Fruit fly (Drosophila melanogaster) ovary, adult (tissue): ENCODE data around the gene Liprin-alpha.
A peak's percentile ranks its signal among the peaks of the same experiment; 100 is the strongest.

Experiments used
- CG17801 ChIP-seq: fragments of 200-800 bp; optimal IDR thresholded peaks from 2 replicates; lab custom pipeline; 2019; ENCODE audit warnings: missing biosample characterization, mild to moderate bottlenecking, missing genetic modification characterization, moderate library complexity; ENCODE audit not compliant: partially characterized antibody

Liprin-alpha gene

dm6 chr2L:6708997-6709662 is 14.6 kb upstream of the Liprin-alpha start, which contains the start of gene Tsp:
TSS of gene Tsp (minus strand) at chr2L:6709086.
- TF ChIP-seq CG17801 (GFP tag; lab: Kevin White, UChicago), result no peak

dm6 chr2L:6716182-6716770 is 7.4 kb upstream of the Liprin-alpha start, which contains the start of gene AkhR:
TSS of gene AkhR (minus strand) at chr2L:6716186.
- TF ChIP-seq CG17801 (GFP tag; lab: Kevin White, UChicago), result no peak

- TF ChIP-seq CG17801 (GFP tag; lab: Kevin White, UChicago), result no peak
Observed at dm6 chr2L:6716921-6717320, 6.8 kb upstream of the Liprin-alpha start.

dm6 chr2L:6717460-6717859 is 6.2 kb upstream of the Liprin-alpha start, which contains the start of gene Aatf:
TSS of gene Aatf (plus strand) at chr2L:6717625.
- TF ChIP-seq CG17801 (GFP tag; lab: Kevin White, UChicago), result peak; percentile 44

- TF ChIP-seq CG17801 (GFP tag; lab: Kevin White, UChicago), result no peak
Observed at dm6 chr2L:6721710-6722109, 2.0 kb upstream of the Liprin-alpha start.

dm6 chr2L:6722822-6723749 is 617 bp upstream of the Liprin-alpha start, which contains the start of gene homer:
TSS of gene homer (minus strand) at chr2L:6723359.
- no peak for TF ChIP-seq CG17801 (GFP tag; lab: Kevin White, UChicago)

dm6 chr2L:6732566-6732965 is 8.9 kb downstream of the Liprin-alpha start, which contains the start of gene TTLL3B:
TSS of gene TTLL3B (plus strand) at chr2L:6732866.
- no peak for TF ChIP-seq CG17801 (GFP tag; lab: Kevin White, UChicago)

dm6 chr2L:6740088-6740487 is 16.4 kb downstream of the Liprin-alpha start, which contains the start of gene TTLL3A:
TSS of gene TTLL3A (minus strand) at chr2L:6740188.
- TF ChIP-seq CG17801 (GFP tag; lab: Kevin White, UChicago), result no peak

- TF ChIP-seq CG17801 (GFP tag; lab: Kevin White, UChicago), result no peak
Observed at dm6 chr2L:6741980-6742591, 18.4 kb downstream of the Liprin-alpha start, which contains the start of gene meng. TSS of gene meng (plus strand) at chr2L:6742502.

dm6 chr2L:6745522-6745921 is 21.8 kb downstream of the Liprin-alpha start, which contains the start of gene CG31910:
TSS of gene CG31910 (minus strand) at chr2L:6745622.
- TF ChIP-seq CG17801 (GFP tag; lab: Kevin White, UChicago), result no peak

- no peak for TF ChIP-seq CG17801 (GFP tag; lab: Kevin White, UChicago)
Observed at dm6 chr2L:6747814-6748213, 24.1 kb downstream of the Liprin-alpha start, which contains the start of gene CG44271. TSS of gene CG44271 (minus strand) at chr2L:6747914.

- TF ChIP-seq CG17801 (GFP tag; lab: Kevin White, UChicago), result no peak
Observed at dm6 chr2L:6751037-6751436, 27.3 kb downstream of the Liprin-alpha start.

- TF ChIP-seq CG17801 (GFP tag; lab: Kevin White, UChicago), result no peak
Observed at dm6 chr2L:6759528-6759927, 35.8 kb downstream of the Liprin-alpha start, which contains the start of gene CG11322. TSS of gene CG11322 (minus strand) at chr2L:6759628.

dm6 chr2L:6772655-6773054 is 49.0 kb downstream of the Liprin-alpha start, which contains the start of gene LUBEL:
TSS of gene LUBEL (minus strand) at chr2L:6772755.
- no peak for TF ChIP-seq CG17801 (GFP tag; lab: Kevin White, UChicago)
